Worm (Caenorhabditis elegans) whole organism, late embryonic: ENCODE results near the gene C29F5.1.

ENCODE experiments used
- K02D7.2 ChIP-seq: sonication (generic microtip); optimal IDR thresholded peaks from 2 replicates; lab custom pipeline; 2017; ENCODE audit warnings: mild to moderate bottlenecking, missing genetic modification characterization, missing compliant biosample characterization
- Y22D7AL.16 ChIP-seq: sonication (generic microtip); optimal IDR thresholded peaks from 2 replicates; lab custom pipeline; 2016; ENCODE audit warnings: missing genetic modification characterization, missing compliant biosample characterization
- ahr-1 ChIP-seq: sonication (generic microtip); optimal IDR thresholded peaks from 2 replicates; lab custom pipeline; 2016; ENCODE audit warnings: missing genetic modification characterization, missing compliant biosample characterization
- ceh-14 ChIP-seq: sonication (generic microtip); optimal IDR thresholded peaks from 2 replicates; lab custom pipeline; 2016; ENCODE audit warnings: missing genotype, missing genetic modification characterization, missing compliant biosample characterization
- ceh-19 ChIP-seq: fragments of 200-800 bp; sonication (Bioruptor generic); optimal IDR thresholded peaks from 2 replicates; lab custom pipeline; 2018; ENCODE audit warnings: mild to moderate bottlenecking, missing genetic modification characterization, missing compliant biosample characterization
- ceh-2 ChIP-seq: sonication (generic microtip); optimal IDR thresholded peaks from 2 replicates; lab custom pipeline; 2016; ENCODE audit warnings: missing genotype, missing genetic modification characterization, missing compliant biosample characterization
- ceh-22 ChIP-seq: sonication (generic microtip); optimal IDR thresholded peaks from 2 replicates; lab custom pipeline; 2017; ENCODE audit warnings: missing biosample characterization, missing genetic modification characterization
- ceh-34 ChIP-seq: sonication (generic microtip); optimal IDR thresholded peaks from 2 replicates; lab custom pipeline; 2016; ENCODE audit warnings: mild to moderate bottlenecking, missing genetic modification characterization, missing compliant biosample characterization
- ceh-45 ChIP-seq: fragments of 200-800 bp; sonication (Bioruptor generic); IDR thresholded peaks from 2 replicates; pipeline ENCODE4 v1.3.6; 2022; ENCODE audit warnings: missing genetic modification reagents, missing genetic modification characterization, missing compliant biosample characterization
- ceh-48 ChIP-seq: sonication (generic microtip); optimal IDR thresholded peaks from 2 replicates; lab custom pipeline; 2016; ENCODE audit warnings: missing genetic modification characterization, inconsistent platforms, missing compliant biosample characterization
- ceh-9 ChIP-seq: sonication (generic microtip); optimal IDR thresholded peaks from 2 replicates; lab custom pipeline; 2016; ENCODE audit warnings: mild to moderate bottlenecking, missing genetic modification characterization, inconsistent platforms, missing compliant biosample characterization
- dve-1 ChIP-seq: sonication (generic microtip); optimal IDR thresholded peaks from 2 replicates; lab custom pipeline; 2017; ENCODE audit warnings: antibody characterized with exemption, mild to moderate bottlenecking, missing genetic modification characterization, missing compliant biosample characterization
- elt-2 ChIP-seq: sonication (generic microtip); optimal IDR thresholded peaks from 2 replicates; lab custom pipeline; 2016; ENCODE audit warnings: missing genetic modification reagents, missing genetic modification characterization, missing compliant biosample characterization
- elt-4 ChIP-seq: sonication (generic microtip); optimal IDR thresholded peaks from 2 replicates; lab custom pipeline; 2016; ENCODE audit warnings: missing genetic modification characterization, missing compliant biosample characterization
- fkh-10 ChIP-seq: fragments of 150-350 bp; optimal IDR thresholded peaks from 2 replicates; lab custom pipeline; 2014; ENCODE audit warnings: missing biosample characterization, missing genetic modification reagents, missing genetic modification characterization
- fkh-6 ChIP-seq: sonication (generic microtip); optimal IDR thresholded peaks from 2 replicates; lab custom pipeline; 2016; ENCODE audit warnings: missing genetic modification characterization, missing compliant biosample characterization
- hlh-13 ChIP-seq: fragments of 200-800 bp; sonication (Bioruptor generic); optimal IDR thresholded peaks from 2 replicates; lab custom pipeline; 2018; ENCODE audit warnings: mild to moderate bottlenecking, missing genetic modification characterization, missing compliant biosample characterization
- hlh-15 ChIP-seq: sonication (generic microtip); optimal IDR thresholded peaks from 2 replicates; lab custom pipeline; 2016; ENCODE audit warnings: missing genetic modification characterization, missing compliant biosample characterization
- hlh-30 ChIP-seq: sonication (generic microtip); optimal IDR thresholded peaks from 2 replicates; lab custom pipeline; 2017; ENCODE audit warnings: antibody characterized with exemption, missing genetic modification characterization, missing compliant biosample characterization; ENCODE audit not compliant: insufficient read depth
- hlh-6 ChIP-seq: sonication (generic microtip); optimal IDR thresholded peaks from 2 replicates; lab custom pipeline; 2016; ENCODE audit warnings: missing genotype, missing genetic modification characterization, missing compliant biosample characterization
- hlh-8 ChIP-seq: sonication (generic microtip); optimal IDR thresholded peaks from 2 replicates; lab custom pipeline; 2016; ENCODE audit warnings: missing genotype, missing genetic modification characterization, missing compliant biosample characterization
- lim-6 ChIP-seq: sonication (generic microtip); optimal IDR thresholded peaks from 2 replicates; lab custom pipeline; 2016; ENCODE audit warnings: missing genetic modification characterization, missing compliant biosample characterization
- lin-11 ChIP-seq: fragments of 200-800 bp; sonication (Bioruptor generic); optimal IDR thresholded peaks from 2 replicates; lab custom pipeline; 2018; ENCODE audit warnings: mild to moderate bottlenecking, missing genetic modification characterization, missing compliant biosample characterization
- npax-4 ChIP-seq: sonication (generic microtip); optimal IDR thresholded peaks from 2 replicates; lab custom pipeline; 2016; ENCODE audit warnings: missing genetic modification characterization, missing compliant biosample characterization
- odd-2 ChIP-seq: sonication (generic microtip); optimal IDR thresholded peaks from 2 replicates; lab custom pipeline; 2017; ENCODE audit warnings: antibody characterized with exemption, mild to moderate bottlenecking, missing genetic modification characterization, missing compliant biosample characterization
- pag-3 ChIP-seq: sonication (generic microtip); optimal IDR thresholded peaks from 2 replicates; lab custom pipeline; 2016; ENCODE audit warnings: missing compliant biosample characterization, missing genetic modification characterization, borderline replicate concordance
- pax-1 ChIP-seq: fragments of 150-350 bp; optimal IDR thresholded peaks from 2 replicates; lab custom pipeline; 2014; ENCODE audit warnings: missing biosample characterization, missing genetic modification characterization
- pha-2 ChIP-seq: sonication (generic microtip); optimal IDR thresholded peaks from 2 replicates; lab custom pipeline; 2017; ENCODE audit warnings: mild to moderate bottlenecking, missing genetic modification characterization, missing compliant biosample characterization
- ref-2 ChIP-seq: sonication (generic microtip); optimal IDR thresholded peaks from 2 replicates; lab custom pipeline; 2016; ENCODE audit warnings: missing genetic modification characterization, missing compliant biosample characterization
- syd-9 ChIP-seq: sonication (generic microtip); optimal IDR thresholded peaks from 2 replicates; lab custom pipeline; 2016; ENCODE audit warnings: mild to moderate bottlenecking, missing genetic modification characterization, moderate library complexity, missing compliant biosample characterization
- tbx-2 ChIP-seq: sonication (generic microtip); optimal IDR thresholded peaks from 2 replicates; lab custom pipeline; 2016; ENCODE audit warnings: missing genetic modification characterization, missing compliant biosample characterization
- tbx-7 ChIP-seq: sonication (generic microtip); optimal IDR thresholded peaks from 2 replicates; lab custom pipeline; 2016; ENCODE audit warnings: missing genotype, missing genetic modification characterization, missing compliant biosample characterization
- ttx-3 ChIP-seq: sonication (generic microtip); optimal IDR thresholded peaks from 2 replicates; lab custom pipeline; 2016; ENCODE audit warnings: missing genetic modification reagents, missing genetic modification characterization, missing compliant biosample characterization
- unc-3 ChIP-seq, 2 experiments: fragments of 200-800 bp in 1 of 2; sonication (Bioruptor generic) in 1 of 2; sonication (generic microtip) in 1 of 2; conservative IDR thresholded peaks in 1 of 2; optimal IDR thresholded peaks in 1 of 2; 2 replicates each; pipeline versions ENCODE4 v1.3.6 to Lab custom; 2016 to 2022; ENCODE audit warnings: missing compliant biosample characterization in 2 of 2, missing genetic modification characterization in 2 of 2, missing genetic modification reagents in 1 of 2
- unc-42 ChIP-seq: sonication (generic microtip); optimal IDR thresholded peaks from 2 replicates; lab custom pipeline; 2016; ENCODE audit warnings: missing genotype, missing genetic modification characterization, missing compliant biosample characterization
- unc-55 ChIP-seq: sonication (generic microtip); optimal IDR thresholded peaks from 2 replicates; lab custom pipeline; 2017; ENCODE audit warnings: missing biosample characterization, missing genetic modification reagents, missing genetic modification characterization
- unc-86 ChIP-seq: sonication (generic microtip); optimal IDR thresholded peaks from 2 replicates; lab custom pipeline; 2016; ENCODE audit warnings: missing genetic modification characterization, missing compliant biosample characterization
- zip-5 ChIP-seq: sonication (generic microtip); optimal IDR thresholded peaks from 2 replicates; lab custom pipeline; 2016; ENCODE audit warnings: missing genetic modification characterization, missing compliant biosample characterization
- ztf-16 ChIP-seq: sonication (generic microtip); optimal IDR thresholded peaks from 2 replicates; lab custom pipeline; 2017; ENCODE audit warnings: missing genetic modification characterization, missing compliant biosample characterization

The C29F5.1 gene

DNA sequence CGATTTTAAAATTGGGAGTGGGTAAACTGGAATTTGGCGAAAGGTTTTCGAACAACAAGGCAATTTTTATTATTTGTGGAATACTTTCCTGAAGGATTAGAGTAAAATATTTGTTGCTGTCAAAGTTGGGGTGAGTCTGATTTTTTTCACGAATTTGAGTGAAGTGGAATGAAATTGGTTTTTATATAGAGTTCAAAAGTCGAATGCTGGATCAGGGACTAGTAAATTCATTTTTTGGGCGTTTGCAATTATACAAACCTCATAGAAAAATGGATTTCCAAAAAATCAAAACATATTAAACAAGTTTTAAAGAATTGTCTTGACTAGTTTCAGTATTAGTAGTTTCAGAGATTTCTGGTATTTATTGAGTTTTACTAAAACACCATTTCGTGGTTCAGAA is 36.6 kb downstream of the C29F5.1 start, which contains the start of gene C32D5.7:
Gene C32D5.7 (minus strand): TSS at position 101 of the 400 bp plus-strand sequence.
- no peak for TF ChIP-seq hlh-30
- no peak for TF ChIP-seq ceh-14 (tag; lab: Kevin White, UChicago)
- no peak for TF ChIP-seq elt-4 (tag; lab: Kevin White, UChicago)
- no peak for TF ChIP-seq unc-3 (GFP tag; conservative IDR thresholded peaks at IDR 0.05; lab: Robert Waterston, UW)
- no peak for TF ChIP-seq unc-3 (tag; optimal IDR thresholded peaks at IDR 0.05; lab: Kevin White, UChicago)
- TF ChIP-seq ceh-22 (tag; lab: Kevin White, UChicago), result no peak
- no peak for TF ChIP-seq hlh-13 (GFP tag; lab: Kevin White, UChicago)
- TF ChIP-seq lin-11 (tag; lab: Kevin White, UChicago), result no peak

DNA sequence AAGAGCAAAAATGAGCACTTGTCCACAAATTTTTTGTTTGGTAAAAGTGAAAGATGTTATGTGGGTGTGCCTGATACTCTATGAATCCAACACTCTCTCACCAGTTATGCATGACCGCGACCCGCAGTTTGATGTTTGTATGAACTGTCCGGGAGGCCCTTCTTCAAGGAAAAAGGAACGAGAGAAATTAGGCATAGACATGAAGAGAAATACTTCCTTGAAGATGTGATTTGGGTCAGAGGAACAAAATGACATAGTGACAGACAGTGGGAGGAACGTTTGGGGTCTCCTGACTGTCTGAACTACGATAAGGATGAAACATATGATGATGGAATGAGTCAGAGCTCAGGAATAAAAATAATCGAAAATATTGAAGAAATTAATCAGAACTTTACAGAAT is 37.8 kb downstream of the C29F5.1 start:
- TF ChIP-seq hlh-13 (GFP tag; lab: Kevin White, UChicago), result no peak

ce11 chrII:6342455-6342854 is 39.1 kb downstream of the C29F5.1 start:
- TF ChIP-seq Y22D7AL.16 (no peak), unc-3 (GFP tag; conservative IDR thresholded peaks at IDR 0.05; lab: Robert Waterston, UW) (no peak), unc-3 (tag; optimal IDR thresholded peaks at IDR 0.05; lab: Kevin White, UChicago) (no peak), lim-6 (tag; lab: Kevin White, UChicago) (no peak), ttx-3 (tag; lab: Kevin White, UChicago) (no peak), tbx-7 (tag; lab: Kevin White, UChicago) (no peak), ceh-14 (tag; lab: Kevin White, UChicago) (no peak), ceh-48 (tag; lab: Kevin White, UChicago) (no peak), pha-2 (tag; lab: Kevin White, UChicago) (no peak), unc-42 (tag; lab: Kevin White, UChicago) (no peak), syd-9 (tag; lab: Kevin White, UChicago) (no peak), ceh-2 (tag; lab: Kevin White, UChicago) (no peak), npax-4 (tag; lab: Kevin White, UChicago) (no peak), hlh-6 (tag; lab: Kevin White, UChicago) (no peak), hlh-15 (tag; lab: Kevin White, UChicago) (no peak), unc-86 (tag; lab: Kevin White, UChicago) (no peak), odd-2 (no peak), tbx-2 (tag; lab: Kevin White, UChicago) (no peak), pax-1 (tag; lab: Kevin White, UChicago) (no peak)

DNA sequence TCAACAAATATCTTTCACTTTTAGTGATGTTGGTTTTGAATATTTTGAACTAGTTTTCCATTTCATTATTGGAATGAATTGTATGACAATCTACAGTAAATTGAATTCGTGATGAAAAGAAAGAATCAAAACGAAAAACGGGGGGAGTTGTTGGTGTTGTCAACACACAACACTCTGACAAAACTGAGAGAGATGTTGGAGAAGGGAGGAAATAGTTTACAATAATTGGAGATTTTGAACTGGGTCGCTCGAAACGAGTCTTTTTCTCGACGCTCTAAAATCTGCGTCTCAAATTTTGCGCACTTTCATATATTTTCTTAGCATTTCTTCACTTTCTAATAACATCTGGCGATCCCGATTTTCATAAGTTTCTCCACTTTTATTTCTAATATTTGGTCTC is 40.6 kb downstream of the C29F5.1 start, which contains the start of gene txt-18:
Gene txt-18 (plus strand): TSS at position 180 of the 400 bp plus-strand sequence.
- TF ChIP-seq ref-2 (no peak), K02D7.2 (tag; lab: Kevin White, UChicago) (no peak), hlh-8 (tag; lab: Kevin White, UChicago) (no peak), pag-3 (tag; lab: Kevin White, UChicago) (no peak), fkh-10 (GFP tag; lab: Kevin White, UChicago) (no peak), ceh-19 (GFP tag; lab: Kevin White, UChicago) (no peak), elt-2 (tag; lab: Kevin White, UChicago) (no peak), pax-1 (tag; lab: Kevin White, UChicago) (no peak), dve-1 (tag; lab: Kevin White, UChicago) (no peak), hlh-15 (tag; lab: Kevin White, UChicago) (no peak), hlh-6 (tag; lab: Kevin White, UChicago) (no peak)

ce11 chrII:6344513-6344912 is 41.2 kb downstream of the C29F5.1 start:
- TF ChIP-seq ceh-22 (tag; lab: Kevin White, UChicago) (no peak), ztf-16 (no peak), zip-5 (no peak), unc-3 (GFP tag; conservative IDR thresholded peaks at IDR 0.05; lab: Robert Waterston, UW) (no peak), unc-3 (tag; optimal IDR thresholded peaks at IDR 0.05; lab: Kevin White, UChicago) (no peak), ahr-1 (no peak), unc-55 (GFP tag; lab: Kevin White, UChicago) (no peak), ceh-45 (no peak), hlh-15 (tag; lab: Kevin White, UChicago) (no peak), tbx-7 (tag; lab: Kevin White, UChicago) (no peak), elt-2 (tag; lab: Kevin White, UChicago) (no peak), ceh-9 (tag; lab: Kevin White, UChicago) (no peak), ceh-34 (no peak), ceh-14 (tag; lab: Kevin White, UChicago) (no peak), ceh-19 (GFP tag; lab: Kevin White, UChicago) (no peak), unc-86 (tag; lab: Kevin White, UChicago) (no peak), fkh-6 (tag; lab: Kevin White, UChicago) (no peak), unc-42 (tag; lab: Kevin White, UChicago) (no peak)
